Worm (Caenorhabditis elegans) whole organism, L3 larva: ENCODE measurements around the gene zip-12.

Experiments
- R02D3.7 ChIP-seq: fragments of 150-350 bp; optimal IDR thresholded peaks from 2 replicates; lab custom pipeline; 2014; ENCODE audit warnings: missing biosample characterization, missing genetic modification characterization
- ama-1 ChIP-seq: fragments of 150-350 bp; optimal IDR thresholded peaks from 2 replicates; lab custom pipeline; 2018
- daf-12 ChIP-seq: fragments of 150-350 bp; optimal IDR thresholded peaks from 2 replicates; lab custom pipeline; 2014; ENCODE audit warnings: missing biosample characterization, missing genetic modification reagents, missing genetic modification characterization
- egl-27 ChIP-seq: sonication (generic microtip); optimal IDR thresholded peaks from 4 replicates; lab custom pipeline; 2017; ENCODE audit warnings: missing biosample characterization, missing genetic modification reagents, missing genetic modification characterization
- elt-3 ChIP-seq, 3 experiments: fragments of 150-350 bp in 1 of 3; sonication (generic microtip) in 2 of 3; optimal IDR thresholded peaks; 2 replicates in 2 of 3; 4 replicates in 1 of 3; lab custom pipeline; 2014 to 2017; ENCODE audit warnings: missing biosample characterization in 3 of 3, missing genetic modification characterization in 3 of 3
- fos-1 ChIP-seq: fragments of 150-350 bp; optimal IDR thresholded peaks from 2 replicates; lab custom pipeline; 2014; ENCODE audit warnings: missing biosample characterization, missing genetic modification characterization
- lin-15B ChIP-seq: fragments of 150-350 bp; optimal IDR thresholded peaks from 2 replicates; lab custom pipeline; 2014; ENCODE audit warnings: missing biosample characterization, missing genetic modification characterization
- nhr-25 ChIP-seq: sonication (generic microtip); optimal IDR thresholded peaks from 2 replicates; lab custom pipeline; 2017; ENCODE audit warnings: missing biosample characterization, missing genetic modification characterization
- nhr-76 ChIP-seq: fragments of 150-350 bp; sonication (generic microtip); optimal IDR thresholded peaks from 5 replicates; lab custom pipeline; 2014; ENCODE audit warnings: missing biosample characterization, missing genetic modification characterization
- nhr-77 ChIP-seq: fragments of 150-350 bp; optimal IDR thresholded peaks from 2 replicates; lab custom pipeline; 2014; ENCODE audit warnings: missing biosample characterization, missing genetic modification characterization
- tbx-2 ChIP-seq: sonication (generic microtip); optimal IDR thresholded peaks from 2 replicates; lab custom pipeline; 2016; ENCODE audit warnings: mild to moderate bottlenecking, missing genetic modification characterization, missing compliant biosample characterization
- zag-1 ChIP-seq: fragments of 150-350 bp; optimal IDR thresholded peaks from 2 replicates; lab custom pipeline; 2014; ENCODE audit warnings: missing biosample characterization, missing genetic modification characterization
- ztf-4 ChIP-seq: fragments of 150-350 bp; optimal IDR thresholded peaks from 2 replicates; lab custom pipeline; 2014; ENCODE audit warnings: missing biosample characterization, missing genetic modification characterization

ce11 chrIII:12304805-12305377 lies 22.8 kb upstream of the zip-12 start:
- TF ChIP-seq tbx-2 (tag; lab: Kevin White, UChicago) (no peak), ztf-4 (tag; lab: Kevin White, UChicago) (no peak), daf-12 (tag; lab: Kevin White, UChicago) (no peak), nhr-76 (tag; lab: Kevin White, UChicago) (no peak), elt-3 (tag; optimal IDR thresholded peaks at IDR 0.05; lab: Kevin White, UChicago) (no peak), R02D3.7 (no peak), nhr-25 (tag; lab: Kevin White, UChicago) (no peak), egl-27 (tag; lab: Kevin White, UChicago) (no peak), nhr-77 (no peak), lin-15B (tag; lab: Kevin White, UChicago) (no peak), fos-1 (tag; lab: Kevin White, UChicago) (no peak), ama-1 (lab: Kevin White, UChicago) (no peak), zag-1 (no peak)
